Fruit fly (Drosophila melanogaster) whole organism, prepupa: ENCODE data around the gene Datp.

ENCODE experiments used
- CG10631 ChIP-seq: fragments of 200-800 bp; sonication (Bioruptor generic); optimal IDR thresholded peaks from 2 replicates; lab custom pipeline; 2016; ENCODE audit warnings: missing biosample characterization, missing genetic modification characterization
- CG10669 ChIP-seq: fragments of 200-800 bp; sonication (Bioruptor generic); optimal IDR thresholded peaks from 3 replicates; lab custom pipeline; 2018; ENCODE audit warnings: missing biosample characterization, mild to moderate bottlenecking, missing genetic modification characterization, moderate library complexity
- CG11294 ChIP-seq: fragments of 200-800 bp; sonication (Bioruptor generic); IDR thresholded peaks from 2 replicates; pipeline ENCODE4 v1.3.6; 2022; ENCODE audit warnings: missing biosample characterization, missing genetic modification characterization
- CG11762 ChIP-seq: fragments of 200-800 bp; sonication (Bioruptor generic); optimal IDR thresholded peaks from 3 replicates; lab custom pipeline; 2016; ENCODE audit warnings: missing biosample characterization, missing genetic modification characterization; ENCODE audit not compliant: insufficient read depth
- CG11902 ChIP-seq: fragments of 200-800 bp; sonication (Bioruptor generic); optimal IDR thresholded peaks from 3 replicates; lab custom pipeline; 2016; ENCODE audit warnings: missing biosample characterization, missing genetic modification characterization
- CG15336 ChIP-seq: fragments of 200-800 bp; sonication (Bioruptor generic); IDR thresholded peaks from 2 replicates; pipeline ENCODE4 v1.3.6; 2022; ENCODE audit warnings: missing biosample characterization, missing genetic modification characterization
- CG1621 ChIP-seq: fragments of 200-800 bp; sonication (Bioruptor generic); optimal IDR thresholded peaks from 3 replicates; lab custom pipeline; 2018; ENCODE audit warnings: missing biosample characterization, mild to moderate bottlenecking, missing genetic modification characterization
- CG16779 ChIP-seq: fragments of 200-800 bp; sonication (Bioruptor generic); optimal IDR thresholded peaks from 3 replicates; lab custom pipeline; 2017; ENCODE audit warnings: missing biosample characterization, mild to moderate bottlenecking, missing genetic modification characterization
- CG3032 ChIP-seq: fragments of 200-800 bp; optimal IDR thresholded peaks from 2 replicates; lab custom pipeline; 2019; ENCODE audit warnings: missing biosample characterization, mild to moderate bottlenecking, missing genetic modification characterization, moderate library complexity
- CG32006 ChIP-seq: fragments of 200-800 bp; sonication (Bioruptor generic); optimal IDR thresholded peaks from 3 replicates; lab custom pipeline; 2017; ENCODE audit warnings: missing biosample characterization, mild to moderate bottlenecking, missing genetic modification characterization
- CG34406 ChIP-seq: fragments of 200-800 bp; sonication (Bioruptor generic); optimal IDR thresholded peaks from 3 replicates; lab custom pipeline; 2016; ENCODE audit warnings: missing biosample characterization, missing genetic modification characterization
- CG3919 ChIP-seq: fragments of 200-800 bp; sonication (Bioruptor generic); optimal IDR thresholded peaks from 3 replicates; lab custom pipeline; 2016; ENCODE audit warnings: missing biosample characterization, missing genetic modification characterization
- CG4318 ChIP-seq: fragments of 200-800 bp; sonication (Bioruptor generic); optimal IDR thresholded peaks from 3 replicates; lab custom pipeline; 2017; ENCODE audit warnings: missing biosample characterization, mild to moderate bottlenecking, missing genetic modification characterization
- CG6163 ChIP-seq: fragments of 200-800 bp; sonication (Bioruptor generic); IDR thresholded peaks from 3 replicates; pipeline ENCODE4 v1.3.6; 2022; ENCODE audit warnings: missing biosample characterization, missing genetic modification characterization
- CG6276 ChIP-seq: fragments of 200-800 bp; sonication (Bioruptor generic); optimal IDR thresholded peaks from 2 replicates; lab custom pipeline; 2017; ENCODE audit warnings: missing biosample characterization, mild to moderate bottlenecking, missing genetic modification characterization
- CG6854 ChIP-seq: fragments of 200-800 bp; sonication (Bioruptor generic); optimal IDR thresholded peaks from 2 replicates; lab custom pipeline; 2017; ENCODE audit warnings: missing biosample characterization, mild to moderate bottlenecking, missing genetic modification characterization
- CG7368 ChIP-seq: fragments of 200-800 bp; sonication (Bioruptor generic); optimal IDR thresholded peaks from 3 replicates; lab custom pipeline; 2016; ENCODE audit warnings: missing biosample characterization, missing genetic modification characterization
- CG8119 ChIP-seq: fragments of 200-800 bp; sonication (Bioruptor generic); IDR thresholded peaks from 3 replicates; pipeline ENCODE4 v1.3.6; 2022; ENCODE audit warnings: missing biosample characterization, missing genetic modification characterization
- CG8632 ChIP-seq: fragments of 200-800 bp; sonication (Bioruptor generic); optimal IDR thresholded peaks from 3 replicates; lab custom pipeline; 2016; ENCODE audit warnings: missing biosample characterization, missing genetic modification characterization
- Eip78C ChIP-seq: fragments of 200-800 bp; sonication (Bioruptor generic); peaks from one replicate; lab custom pipeline; 2016; ENCODE audit warnings: missing biosample characterization, missing genetic modification characterization
- Eip93F ChIP-seq: fragments of 200-800 bp; sonication (Bioruptor generic); optimal IDR thresholded peaks from 2 replicates; lab custom pipeline; 2016; ENCODE audit warnings: missing biosample characterization, mild to moderate bottlenecking, missing genetic modification characterization
- Ets21C ChIP-seq: fragments of 200-800 bp; sonication (Bioruptor generic); optimal IDR thresholded peaks from 3 replicates; lab custom pipeline; 2016; ENCODE audit warnings: missing biosample characterization, missing genetic modification characterization
- Ets96B ChIP-seq: fragments of 200-800 bp; optimal IDR thresholded peaks from 2 replicates; lab custom pipeline; 2019; ENCODE audit warnings: missing biosample characterization, mild to moderate bottlenecking, missing genetic modification characterization, moderate library complexity
- Hr39 ChIP-seq: fragments of 200-800 bp; sonication (Bioruptor generic); optimal IDR thresholded peaks from 2 replicates; lab custom pipeline; 2016; ENCODE audit warnings: missing biosample characterization, missing genetic modification characterization
- Lpt ChIP-seq: fragments of 200-800 bp; sonication (Bioruptor generic); optimal IDR thresholded peaks from 3 replicates; lab custom pipeline; 2016; ENCODE audit warnings: missing biosample characterization, missing genetic modification characterization
- OdsH ChIP-seq: fragments of 200-800 bp; sonication (Bioruptor generic); optimal IDR thresholded peaks from 3 replicates; lab custom pipeline; 2016; ENCODE audit warnings: missing biosample characterization, missing genetic modification characterization
- Smox ChIP-seq: fragments of 200-800 bp; sonication (Bioruptor generic); optimal IDR thresholded peaks from 3 replicates; lab custom pipeline; 2016; ENCODE audit warnings: missing biosample characterization, missing genetic modification characterization
- Sox102F ChIP-seq: fragments of 200-800 bp; sonication (Bioruptor generic); optimal IDR thresholded peaks from 2 replicates; lab custom pipeline; 2016; ENCODE audit warnings: missing biosample characterization, mild to moderate bottlenecking, missing genetic modification characterization
- Sox14 ChIP-seq: fragments of 200-800 bp; sonication (Bioruptor generic); optimal IDR thresholded peaks from 3 replicates; lab custom pipeline; 2016; ENCODE audit warnings: missing biosample characterization, missing genetic modification characterization
- Sox15 ChIP-seq: fragments of 200-800 bp; sonication (Bioruptor generic); optimal IDR thresholded peaks from 3 replicates; lab custom pipeline; 2016; ENCODE audit warnings: missing biosample characterization, missing genetic modification characterization
- achi ChIP-seq: fragments of 200-800 bp; sonication (Bioruptor generic); optimal IDR thresholded peaks from 3 replicates; lab custom pipeline; 2016; ENCODE audit warnings: missing biosample characterization, missing genetic modification characterization
- acj6 ChIP-seq: fragments of 200-800 bp; sonication (Bioruptor generic); optimal IDR thresholded peaks from 3 replicates; lab custom pipeline; 2016; ENCODE audit warnings: missing biosample characterization, missing genetic modification characterization
- cyc ChIP-seq: fragments of 200-800 bp; sonication (Bioruptor generic); optimal IDR thresholded peaks from 3 replicates; lab custom pipeline; 2016; ENCODE audit warnings: missing biosample characterization, missing genetic modification characterization
- dac ChIP-seq: fragments of 200-800 bp; sonication (Bioruptor generic); optimal IDR thresholded peaks from 2 replicates; lab custom pipeline; 2017; ENCODE audit warnings: missing biosample characterization, mild to moderate bottlenecking, missing genetic modification characterization
- dsx ChIP-seq: fragments of 200-800 bp; optimal IDR thresholded peaks from 3 replicates; lab custom pipeline; 2019; ENCODE audit warnings: missing biosample characterization, mild to moderate bottlenecking, missing genetic modification characterization, moderate library complexity; ENCODE audit not compliant: poor library complexity, severe bottlenecking
- eg ChIP-seq: fragments of 200-800 bp; sonication (Bioruptor generic); IDR thresholded peaks from 3 replicates; pipeline ENCODE4 v1.3.6; 2022; ENCODE audit warnings: missing biosample characterization, missing genetic modification characterization
- fd59A ChIP-seq: fragments of 200-800 bp; sonication (Bioruptor generic); optimal IDR thresholded peaks from 2 replicates; lab custom pipeline; 2017; ENCODE audit warnings: missing biosample characterization, mild to moderate bottlenecking, missing genetic modification characterization, missing genetic modification reagents
- fd85E ChIP-seq: fragments of 200-800 bp; sonication (Bioruptor generic); optimal IDR thresholded peaks from 3 replicates; lab custom pipeline; 2016; ENCODE audit warnings: missing biosample characterization, missing genetic modification characterization
- fkh ChIP-seq: fragments of 200-800 bp; sonication (Bioruptor generic); optimal IDR thresholded peaks from 3 replicates; lab custom pipeline; 2017; ENCODE audit warnings: missing biosample characterization, mild to moderate bottlenecking, missing genetic modification characterization, moderate library complexity
- lz ChIP-seq: fragments of 200-800 bp; sonication (Bioruptor generic); optimal IDR thresholded peaks from 3 replicates; lab custom pipeline; 2016; ENCODE audit warnings: missing biosample characterization, missing genetic modification characterization
- net ChIP-seq: fragments of 200-800 bp; sonication (Bioruptor generic); optimal IDR thresholded peaks from 3 replicates; lab custom pipeline; 2016; ENCODE audit warnings: missing biosample characterization, missing genetic modification characterization
- salr ChIP-seq, 2 experiments: fragments of 200-800 bp; sonication (Bioruptor generic); optimal IDR thresholded peaks; 3 replicates each; lab custom pipeline; 2016 to 2018; ENCODE audit warnings: missing biosample characterization in 2 of 2, missing genetic modification characterization in 2 of 2, mild to moderate bottlenecking in 1 of 2
- spab ChIP-seq: fragments of 200-800 bp; sonication (Bioruptor generic); optimal IDR thresholded peaks from 2 replicates; lab custom pipeline; 2017; ENCODE audit warnings: missing biosample characterization, mild to moderate bottlenecking, missing genetic modification characterization, missing genetic modification reagents
- topi ChIP-seq: fragments of 200-800 bp; sonication (Bioruptor generic); optimal IDR thresholded peaks from 3 replicates; lab custom pipeline; 2016; ENCODE audit warnings: missing biosample characterization, missing genetic modification characterization

The Datp gene

dm6 chr2L:9918020-9918959, 20.3 kb downstream of the Datp start, which contains the start of the genes CG5885 and CG4598 (continued):
- TF ChIP-seq fkh (GFP tag; lab: Kevin White, UChicago) (peak; percentile 45), Hr39 (peak; percentile 75), CG6276 (GFP tag; lab: Kevin White, UChicago) (peak; percentile 90), CG10669 (peak; percentile 53), Smox (GFP tag; lab: Kevin White, UChicago) (peak; percentile 76), CG8119 (peak; percentile 73), Sox102F (GFP tag; lab: Kevin White, UChicago) (peak; percentile 71), CG6854 (peak; percentile 7), Sox15 (peak; percentile 56), CG11762 (GFP tag; lab: Kevin White, UChicago) (peak; percentile 47), fd85E (GFP tag; lab: Kevin White, UChicago) (no peak), CG34406 (GFP tag; lab: Kevin White, UChicago) (peak; percentile 79), CG6163 (GFP tag; lab: Robert Waterston, UW) (peak; percentile 76), fd59A (GFP tag; lab: Kevin White, UChicago) (peak; percentile 32), CG11294 (GFP tag; lab: Robert Waterston, UW) (peak; percentile 29; the same call in 1 of the 2 replicates), Ets21C (peak; percentile 57), OdsH (peak; percentile 79), Eip78C (GFP tag; lab: Kevin White, UChicago) (peak; percentile 84), CG3919 (peak; percentile 76), topi (GFP tag; lab: Kevin White, UChicago) (peak; percentile 46), CG11902 (GFP tag; lab: Kevin White, UChicago) (peak; percentile 15), dac (GFP tag; lab: Kevin White, UChicago) (peak; percentile 33), Eip93F (GFP tag; lab: Kevin White, UChicago) (peak; percentile 88), spab (GFP tag; lab: Kevin White, UChicago) (peak; percentile 64), achi (GFP tag; lab: Kevin White, UChicago) (peak; percentile 100), Ets96B (tag; lab: Kevin White, UChicago) (peak; percentile 58), dsx (peak; percentile 35), lz (GFP tag; lab: Kevin White, UChicago) (peak; percentile 77), net (peak; percentile 87), CG1621 (tag; lab: Kevin White, UChicago) (peak; percentile 21), eg (peak; percentile 80), Sox14 (GFP tag; lab: Kevin White, UChicago) (peak; percentile 67), acj6 (GFP tag; lab: Kevin White, UChicago) (peak; percentile 76), CG4318 (GFP tag; lab: Kevin White, UChicago) (peak; percentile 8), Lpt (GFP tag; lab: Kevin White, UChicago) (peak; percentile 68), CG15336 (no peak; the same call in none of the 2 replicates)

dm6 chr2L:9915011-9915850, 23.4 kb downstream of the Datp start, which contains the start of gene yip2:
TSS of gene yip2 (plus strand) at chr2L:9915253.
- TF ChIP-seq CG32006 (GFP tag; lab: Kevin White, UChicago): peak; percentile 80
- TF ChIP-seq CG11294 (GFP tag; lab: Robert Waterston, UW): peak; percentile 10; the same call in 1 of the 2 replicates
- TF ChIP-seq CG10669: peak; percentile 98
- peak; percentile 92 for TF ChIP-seq CG3919
- TF ChIP-seq salr (GFP tag; optimal IDR thresholded peaks at IDR 0.05; lab: Kevin White, UChicago): peak; percentile 91 to 93
- peak; percentile 96 for TF ChIP-seq CG7368 (GFP tag; lab: Kevin White, UChicago)
- TF ChIP-seq CG8632 (GFP tag; lab: Kevin White, UChicago): peak; percentile 81
- TF ChIP-seq dac (GFP tag; lab: Kevin White, UChicago): peak; percentile 75
- peak; percentile 98 for TF ChIP-seq net
- TF ChIP-seq fd85E (GFP tag; lab: Kevin White, UChicago): peak; percentile 96
- peak; percentile 66 for TF ChIP-seq lz (GFP tag; lab: Kevin White, UChicago)
- no peak for TF ChIP-seq CG4318 (GFP tag; lab: Kevin White, UChicago)
- TF ChIP-seq spab (GFP tag; lab: Kevin White, UChicago): peak; percentile 99
- TF ChIP-seq CG10631 (GFP tag; lab: Kevin White, UChicago): peak; percentile 58
- peak; percentile 100 for TF ChIP-seq CG6276 (GFP tag; lab: Kevin White, UChicago)
- TF ChIP-seq CG34406 (GFP tag; lab: Kevin White, UChicago): peak; percentile 59
- TF ChIP-seq CG15336: peak; percentile 94
- TF ChIP-seq achi (GFP tag; lab: Kevin White, UChicago): peak; percentile 77
- peak; percentile 43 for TF ChIP-seq Hr39
- peak; percentile 85 for TF ChIP-seq CG3032 (tag; lab: Kevin White, UChicago)
- TF ChIP-seq Lpt (GFP tag; lab: Kevin White, UChicago): peak; percentile 95
- TF ChIP-seq topi (GFP tag; lab: Kevin White, UChicago): peak; percentile 82
- TF ChIP-seq Eip93F (GFP tag; lab: Kevin White, UChicago): peak; percentile 91
- peak; percentile 99 for TF ChIP-seq CG16779 (tag; lab: Kevin White, UChicago)
- peak; percentile 57 for TF ChIP-seq cyc (GFP tag; lab: Kevin White, UChicago)
